Worm (Caenorhabditis elegans) whole organism, early embryonic: ENCODE measurements around the gene Y42G9A.2.

Experiments used
- B0310.2 ChIP-seq: sonication (generic microtip); optimal IDR thresholded peaks from 2 replicates; lab custom pipeline; 2016; ENCODE audit warnings: mild to moderate bottlenecking, missing genetic modification characterization, missing compliant biosample characterization
- ama-1 ChIP-seq: fragments of 150-350 bp; optimal IDR thresholded peaks from 2 replicates; lab custom pipeline; 2014
- ceh-13 ChIP-seq: fragments of 200-800 bp; sonication (Bioruptor generic); optimal IDR thresholded peaks from 2 replicates; lab custom pipeline; 2018; ENCODE audit warnings: mild to moderate bottlenecking, missing genetic modification characterization, missing compliant biosample characterization
- ceh-36 ChIP-seq: sonication (generic microtip); optimal IDR thresholded peaks from 2 replicates; lab custom pipeline; 2016; ENCODE audit warnings: missing genetic modification characterization, inconsistent platforms, missing compliant biosample characterization
- ets-7 ChIP-seq: sonication (generic microtip); optimal IDR thresholded peaks from 2 replicates; lab custom pipeline; 2016; ENCODE audit warnings: missing genotype, missing genetic modification characterization, missing compliant biosample characterization
- hmbx-1 ChIP-seq: sonication (generic microtip); optimal IDR thresholded peaks from 2 replicates; lab custom pipeline; 2016; ENCODE audit warnings: mild to moderate bottlenecking, missing genetic modification characterization, missing compliant biosample characterization
- hmg-4 ChIP-seq: fragments of 200-800 bp; sonication (Bioruptor generic); optimal IDR thresholded peaks from 2 replicates; lab custom pipeline; 2018; ENCODE audit warnings: mild to moderate bottlenecking, missing genetic modification characterization, missing compliant biosample characterization
- hnd-1 ChIP-seq: sonication (generic microtip); optimal IDR thresholded peaks from 2 replicates; lab custom pipeline; 2016; ENCODE audit warnings: missing genetic modification characterization, missing compliant biosample characterization
- sea-1 ChIP-seq: fragments of 200-800 bp; sonication (Bioruptor generic); conservative IDR thresholded peaks from 2 replicates; pipeline ENCODE4 v1.3.6; 2022; ENCODE audit warnings: missing genetic modification characterization, missing compliant biosample characterization
- tbx-37 ChIP-seq: fragments of 200-800 bp; sonication (Bioruptor generic); conservative IDR thresholded peaks from 2 replicates; pipeline ENCODE4 v1.3.6; 2022; ENCODE audit warnings: missing genetic modification reagents, missing genetic modification characterization, missing compliant biosample characterization
- tra-4 ChIP-seq: sonication (generic microtip); optimal IDR thresholded peaks from 2 replicates; lab custom pipeline; 2017; ENCODE audit warnings: missing genetic modification characterization, missing compliant biosample characterization

ce11 chrIII:6147903-6148302 is at the start of gene Y42G9A.2:
- TF ChIP-seq hnd-1 (tag; lab: Kevin White, UChicago) (no peak), ama-1 (lab: Kevin White, UChicago) (no peak), B0310.2 (tag; lab: Kevin White, UChicago) (no peak), sea-1 (GFP tag; lab: Robert Waterston, UW) (no peak), hmbx-1 (tag; lab: Kevin White, UChicago) (no peak), hmg-4 (GFP tag; lab: Kevin White, UChicago) (no peak), ceh-13 (GFP tag; lab: Kevin White, UChicago) (no peak), ceh-36 (no peak), tbx-37 (GFP tag; lab: Robert Waterston, UW) (no peak), ets-7 (tag; lab: Kevin White, UChicago) (no peak), tra-4 (tag; lab: Kevin White, UChicago) (no peak)
